Worm (Caenorhabditis elegans) whole organism, L1 larva: ENCODE measurements around the gene slc-17.8.

ENCODE experiments used
- C16A3.4 ChIP-seq: fragments of 150-350 bp; optimal IDR thresholded peaks from 2 replicates; lab custom pipeline; 2014; ENCODE audit warnings: missing biosample characterization, missing genetic modification characterization
- C34B4.2 ChIP-seq: sonication (generic microtip); optimal IDR thresholded peaks from 2 replicates; lab custom pipeline; 2017; ENCODE audit warnings: mild to moderate bottlenecking, missing genetic modification characterization, missing compliant biosample characterization
- F16B12.6 ChIP-seq: fragments of 150-350 bp; optimal IDR thresholded peaks from 2 replicates; lab custom pipeline; 2014; ENCODE audit warnings: missing biosample characterization, missing genetic modification characterization
- ama-1 ChIP-seq: fragments of 150-350 bp; optimal IDR thresholded peaks from 2 replicates; lab custom pipeline; 2014
- blmp-1 ChIP-seq: fragments of 150-350 bp; optimal IDR thresholded peaks from 2 replicates; lab custom pipeline; 2014; ENCODE audit warnings: missing biosample characterization, missing genetic modification characterization
- ceh-63 ChIP-seq: fragments of 200-800 bp; sonication (Bioruptor generic); optimal IDR thresholded peaks from 2 replicates; lab custom pipeline; 2018; ENCODE audit warnings: mild to moderate bottlenecking, missing genetic modification characterization, missing compliant biosample characterization
- ceh-88 ChIP-seq: fragments of 200-800 bp; sonication (Bioruptor generic); IDR thresholded peaks from 2 replicates; pipeline ENCODE4 v1.3.6; 2022; ENCODE audit warnings: missing genetic modification characterization, missing compliant biosample characterization
- ces-1 ChIP-seq: fragments of 150-350 bp; optimal IDR thresholded peaks from 2 replicates; lab custom pipeline; 2014; ENCODE audit warnings: missing biosample characterization, missing genetic modification reagents, missing genetic modification characterization
- dsc-1 ChIP-seq: sonication (generic microtip); optimal IDR thresholded peaks from 2 replicates; lab custom pipeline; 2016; ENCODE audit warnings: mild to moderate bottlenecking, missing genetic modification characterization, missing compliant biosample characterization
- efl-1 ChIP-seq, 4 experiments: fragments of 150-350 bp; optimal IDR thresholded peaks in 3 of 4; peaks in 1 of 4; 1 replicate in 1 of 4; 2 replicates in 3 of 4; lab custom pipeline; 2014; ENCODE audit warnings: missing biosample characterization in 2 of 4, missing genetic modification characterization in 2 of 4, missing genetic modification reagents in 2 of 4
- egl-13 ChIP-seq: sonication (generic microtip); optimal IDR thresholded peaks from 2 replicates; lab custom pipeline; 2016; ENCODE audit warnings: missing genotype, missing genetic modification reagents, missing genetic modification characterization, missing compliant biosample characterization
- egl-27 ChIP-seq, 2 experiments: fragments of 150-350 bp in 1 of 2; sonication (generic microtip); optimal IDR thresholded peaks; 3 replicates each; lab custom pipeline; 2017 to 2018; ENCODE audit warnings: missing biosample characterization in 2 of 2, missing genetic modification characterization in 2 of 2, missing genetic modification reagents in 2 of 2
- elt-2 ChIP-seq: sonication (generic microtip); optimal IDR thresholded peaks from 2 replicates; lab custom pipeline; 2016; ENCODE audit warnings: missing genetic modification characterization, mild to moderate bottlenecking, inconsistent platforms, missing compliant biosample characterization, missing genetic modification reagents
- elt-3 ChIP-seq, 6 experiments: fragments of 150-350 bp in 1 of 6; sonication (generic microtip); optimal IDR thresholded peaks; 2 replicates each; lab custom pipeline; 2017 to 2018; ENCODE audit warnings: missing biosample characterization in 6 of 6, missing genetic modification characterization in 6 of 6, inconsistent platforms in 1 of 6
- fkh-10 ChIP-seq: sonication (generic microtip); optimal IDR thresholded peaks from 2 replicates; lab custom pipeline; 2017; ENCODE audit warnings: missing biosample characterization, missing genetic modification reagents, missing genetic modification characterization
- fkh-4 ChIP-seq: sonication (generic microtip); optimal IDR thresholded peaks from 2 replicates; lab custom pipeline; 2016; ENCODE audit warnings: missing compliant biosample characterization, missing genetic modification characterization, borderline replicate concordance
- fkh-8 ChIP-seq: sonication (generic microtip); optimal IDR thresholded peaks from 2 replicates; lab custom pipeline; 2016; ENCODE audit warnings: mild to moderate bottlenecking, missing genetic modification characterization, missing compliant biosample characterization
- fos-1 ChIP-seq: fragments of 150-350 bp; optimal IDR thresholded peaks from 2 replicates; lab custom pipeline; 2014; ENCODE audit warnings: missing biosample characterization, missing genetic modification characterization
- grh-1 ChIP-seq: fragments of 200-800 bp; sonication (Bioruptor generic); IDR thresholded peaks from 2 replicates; pipeline ENCODE4 v1.3.6; 2022; ENCODE audit warnings: missing genetic modification reagents, missing genetic modification characterization, missing compliant biosample characterization
- hlh-17 ChIP-seq: fragments of 200-800 bp; sonication (Bioruptor generic); optimal IDR thresholded peaks from 2 replicates; lab custom pipeline; 2018; ENCODE audit warnings: missing genetic modification characterization, mild to moderate bottlenecking, missing compliant biosample characterization, moderate library complexity, borderline replicate concordance
- hpl-2 ChIP-seq: fragments of 150-350 bp; optimal IDR thresholded peaks from 2 replicates; lab custom pipeline; 2014; ENCODE audit warnings: missing biosample characterization, missing genetic modification reagents, missing genetic modification characterization
- isw-1 ChIP-seq: fragments of 200-800 bp; sonication (Bioruptor generic); IDR thresholded peaks from 2 replicates; pipeline ENCODE4 v1.3.6; 2022; ENCODE audit warnings: missing genetic modification characterization, missing compliant biosample characterization
- lin-13 ChIP-seq: fragments of 150-350 bp; optimal IDR thresholded peaks from 2 replicates; lab custom pipeline; 2014; ENCODE audit warnings: missing biosample characterization, missing genetic modification reagents, missing genetic modification characterization
- lin-14 ChIP-seq: fragments of 200-800 bp; sonication (Bioruptor generic); optimal IDR thresholded peaks from 2 replicates; lab custom pipeline; 2018; ENCODE audit warnings: mild to moderate bottlenecking, missing genetic modification characterization, moderate library complexity, missing compliant biosample characterization
- lin-15B ChIP-seq: fragments of 150-350 bp; sonication (generic microtip); optimal IDR thresholded peaks from 3 replicates; lab custom pipeline; 2014; ENCODE audit warnings: missing biosample characterization, missing genetic modification characterization
- lin-39 ChIP-seq: fragments of 150-350 bp; optimal IDR thresholded peaks from 2 replicates; lab custom pipeline; 2014; ENCODE audit warnings: missing biosample characterization, missing genetic modification reagents, missing genetic modification characterization
- lir-3 ChIP-seq: sonication (generic microtip); optimal IDR thresholded peaks from 2 replicates; lab custom pipeline; 2016; ENCODE audit warnings: mild to moderate bottlenecking, missing genetic modification characterization, moderate library complexity, missing compliant biosample characterization; ENCODE audit not compliant: poor library complexity
- lsy-2 ChIP-seq, 2 experiments: fragments of 150-350 bp; optimal IDR thresholded peaks; 2 replicates each; lab custom pipeline; 2014; ENCODE audit warnings: missing biosample characterization in 2 of 2, missing genetic modification characterization in 2 of 2
- mef-2 ChIP-seq: fragments of 150-350 bp; optimal IDR thresholded peaks from 2 replicates; lab custom pipeline; 2014; ENCODE audit warnings: missing biosample characterization, missing genetic modification characterization
- mep-1 ChIP-seq: fragments of 150-350 bp; optimal IDR thresholded peaks from 2 replicates; lab custom pipeline; 2014; ENCODE audit warnings: missing biosample characterization, missing genetic modification characterization
- nhr-12 ChIP-seq: sonication (generic microtip); optimal IDR thresholded peaks from 2 replicates; lab custom pipeline; 2017; ENCODE audit warnings: missing biosample characterization, missing genetic modification characterization
- nhr-19 ChIP-seq: fragments of 200-800 bp; sonication (Bioruptor generic); conservative IDR thresholded peaks from 2 replicates; pipeline ENCODE4 v1.3.6; 2022; ENCODE audit warnings: missing genetic modification characterization, missing compliant biosample characterization
- nhr-20 ChIP-seq: sonication (generic microtip); optimal IDR thresholded peaks from 2 replicates; lab custom pipeline; 2016; ENCODE audit warnings: mild to moderate bottlenecking, missing genetic modification characterization, missing compliant biosample characterization
- nhr-237 ChIP-seq: fragments of 150-350 bp; optimal IDR thresholded peaks from 2 replicates; lab custom pipeline; 2014; ENCODE audit warnings: missing biosample characterization, missing genetic modification characterization
- nhr-28 ChIP-seq: fragments of 150-350 bp; optimal IDR thresholded peaks from 2 replicates; lab custom pipeline; 2014; ENCODE audit warnings: missing biosample characterization, missing genetic modification characterization
- nhr-47 ChIP-seq: sonication (generic microtip); optimal IDR thresholded peaks from 2 replicates; lab custom pipeline; 2016; ENCODE audit warnings: mild to moderate bottlenecking, missing genetic modification characterization, moderate library complexity, missing compliant biosample characterization
- pag-3 ChIP-seq: sonication (generic microtip); optimal IDR thresholded peaks from 2 replicates; lab custom pipeline; 2017; ENCODE audit warnings: missing genetic modification characterization, mild to moderate bottlenecking, missing compliant biosample characterization, antibody characterized with exemption, borderline replicate concordance; ENCODE audit not compliant: insufficient read depth
- pax-3 ChIP-seq: fragments of 200-800 bp; sonication (Bioruptor generic); optimal IDR thresholded peaks from 2 replicates; lab custom pipeline; 2018; ENCODE audit warnings: mild to moderate bottlenecking, missing genetic modification characterization, moderate library complexity, missing compliant biosample characterization
- skn-1 ChIP-seq: fragments of 150-350 bp; optimal IDR thresholded peaks from 2 replicates; lab custom pipeline; 2014; ENCODE audit warnings: missing biosample characterization, missing genetic modification characterization
- snpc-4 ChIP-seq: fragments of 150-350 bp; optimal IDR thresholded peaks from 2 replicates; lab custom pipeline; 2014; ENCODE audit warnings: missing biosample characterization, missing genetic modification characterization
- snu-23 ChIP-seq: sonication (generic microtip); optimal IDR thresholded peaks from 2 replicates; lab custom pipeline; 2016; ENCODE audit warnings: missing genetic modification characterization, missing compliant biosample characterization
- sox-4 ChIP-seq: sonication (generic microtip); optimal IDR thresholded peaks from 2 replicates; lab custom pipeline; 2016; ENCODE audit warnings: missing genetic modification characterization, missing compliant biosample characterization
- sptf-1 ChIP-seq: fragments of 150-350 bp; optimal IDR thresholded peaks from 2 replicates; lab custom pipeline; 2014; ENCODE audit warnings: missing biosample characterization, missing genetic modification characterization
- sup-37 ChIP-seq: fragments of 200-800 bp; sonication (Bioruptor generic); optimal IDR thresholded peaks from 2 replicates; lab custom pipeline; 2018; ENCODE audit warnings: mild to moderate bottlenecking, missing genetic modification characterization, missing compliant biosample characterization
- unc-130 ChIP-seq: fragments of 150-350 bp; optimal IDR thresholded peaks from 2 replicates; lab custom pipeline; 2017; ENCODE audit warnings: missing biosample characterization, missing genetic modification characterization, inconsistent platforms
- unc-86 ChIP-seq: sonication (generic microtip); optimal IDR thresholded peaks from 2 replicates; lab custom pipeline; 2016; ENCODE audit warnings: missing genetic modification characterization, missing compliant biosample characterization
- unc-98 ChIP-seq: fragments of 200-800 bp; sonication (Bioruptor generic); IDR thresholded peaks from 2 replicates; pipeline ENCODE4 v1.3.6; 2022; ENCODE audit warnings: missing genetic modification characterization, missing compliant biosample characterization
- vab-15 ChIP-seq: sonication (generic microtip); optimal IDR thresholded peaks from 2 replicates; lab custom pipeline; 2017; ENCODE audit warnings: missing genotype, mild to moderate bottlenecking, missing genetic modification characterization, missing compliant biosample characterization
- xbp-1 ChIP-seq: sonication (generic microtip); optimal IDR thresholded peaks from 2 replicates; lab custom pipeline; 2016; ENCODE audit warnings: missing genetic modification characterization, missing compliant biosample characterization
- zag-1 ChIP-seq: fragments of 150-350 bp; optimal IDR thresholded peaks from 2 replicates; lab custom pipeline; 2014; ENCODE audit warnings: missing biosample characterization, missing genetic modification characterization
- ztf-11 ChIP-seq, 2 experiments: sonication (generic microtip); optimal IDR thresholded peaks; 2 replicates each; lab custom pipeline; 2016 to 2017; ENCODE audit warnings: missing genetic modification characterization in 2 of 2, missing biosample characterization in 1 of 2, missing compliant biosample characterization in 1 of 2
- ztf-4 ChIP-seq: fragments of 150-350 bp; optimal IDR thresholded peaks from 2 replicates; lab custom pipeline; 2014; ENCODE audit warnings: missing biosample characterization, missing genetic modification characterization

The slc-17.8 gene

DNA sequence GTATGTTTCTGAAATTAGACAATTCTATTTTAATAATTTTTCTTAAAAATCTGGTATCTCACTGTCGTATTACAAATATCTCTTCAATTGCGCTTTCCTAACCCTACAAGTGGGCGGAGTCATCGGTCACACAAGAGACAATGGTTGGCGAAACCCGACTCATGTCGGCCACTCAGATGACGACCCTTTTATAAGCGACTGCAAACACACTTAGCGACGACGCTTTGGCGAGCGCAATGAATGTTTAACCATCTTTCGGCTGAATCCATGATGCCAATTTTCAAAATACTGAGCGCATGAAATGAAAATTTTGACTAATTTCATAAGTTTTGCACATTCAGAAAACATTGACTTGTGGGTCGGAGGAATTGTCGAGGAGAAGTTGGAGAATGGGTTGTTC, 45.0 kb downstream of the slc-17.8 start (continued):
- peak in 1 of 2 experiments; percentile 90 for TF ChIP-seq ztf-11 (tag; optimal IDR thresholded peaks at IDR 0.05; lab: Kevin White, UChicago)
- TF ChIP-seq hlh-17 (GFP tag; lab: Kevin White, UChicago): peak; percentile 69
- peak; percentile 95 for TF ChIP-seq dsc-1 (tag; lab: Kevin White, UChicago)
- peak; percentile 78 for TF ChIP-seq C34B4.2 (tag; lab: Kevin White, UChicago)
- peak; percentile 89 for TF ChIP-seq C16A3.4 (tag; lab: Kevin White, UChicago)
- TF ChIP-seq fos-1 (tag; lab: Kevin White, UChicago): peak; percentile 89
- peak; percentile 87 for TF ChIP-seq lir-3 (tag; lab: Kevin White, UChicago)
- no peak for TF ChIP-seq lin-15B (tag; lab: Kevin White, UChicago)
- TF ChIP-seq fkh-10: peak; percentile 55
- TF ChIP-seq unc-98 (GFP tag; lab: Robert Waterston, UW): peak; percentile 75
- peak; percentile 62 for TF ChIP-seq vab-15
- TF ChIP-seq ceh-63 (GFP tag; lab: Kevin White, UChicago): peak; percentile 2
- TF ChIP-seq ztf-4 (tag; lab: Kevin White, UChicago): peak; percentile 92
- no peak for TF ChIP-seq nhr-28 (tag; lab: Kevin White, UChicago)
- peak; percentile 30 for TF ChIP-seq fkh-8
- peak; percentile 96 for TF ChIP-seq snu-23 (GFP tag; lab: Kevin White, UChicago)
- peak; percentile 39 for TF ChIP-seq pag-3 (tag; lab: Kevin White, UChicago)
- peak; percentile 90 for TF ChIP-seq lin-39 (tag; lab: Kevin White, UChicago)
- peak; percentile 89 for TF ChIP-seq unc-86 (tag; lab: Kevin White, UChicago)
- TF ChIP-seq blmp-1 (tag; lab: Kevin White, UChicago): peak; percentile 33
- peak; percentile 39 for TF ChIP-seq nhr-12 (tag; lab: Kevin White, UChicago)
- TF ChIP-seq snpc-4 (tag; lab: Kevin White, UChicago): peak; percentile 100
- TF ChIP-seq efl-1 (optimal IDR thresholded peaks at IDR 0.05; lab: Kevin White, UChicago): peak; percentile 73 to 81
- TF ChIP-seq efl-1 (GFP tag; optimal IDR thresholded peaks at IDR 0.05 in 1 of 2; lab: Kevin White, UChicago): peak; percentile 62 to 98
- TF ChIP-seq lsy-2 (tag; optimal IDR thresholded peaks at IDR 0.05; lab: Kevin White, UChicago): peak; percentile 68 to 88
- TF ChIP-seq lin-14: peak; percentile 85
- peak; percentile 85 for TF ChIP-seq pax-3 (tag; lab: Kevin White, UChicago)
- TF ChIP-seq ceh-88 (GFP tag; lab: Robert Waterston, UW): peak; percentile 85
- peak; percentile 59 for TF ChIP-seq hpl-2 (GFP tag; lab: Kevin White, UChicago)
- peak; percentile 93 for TF ChIP-seq nhr-20 (tag; lab: Kevin White, UChicago)
- TF ChIP-seq fkh-4 (tag; lab: Kevin White, UChicago): peak; percentile 66
- TF ChIP-seq sup-37 (GFP tag; lab: Kevin White, UChicago): peak; percentile 89
- no peak for TF ChIP-seq zag-1
- TF ChIP-seq mef-2 (tag; lab: Kevin White, UChicago): peak; percentile 79
- peak; percentile 90 for TF ChIP-seq sox-4
- peak; percentile 93 for TF ChIP-seq mep-1 (tag; lab: Kevin White, UChicago)
- TF ChIP-seq grh-1 (GFP tag; lab: Robert Waterston, UW): peak; percentile 89
- TF ChIP-seq F16B12.6: peak; percentile 55
- TF ChIP-seq ces-1: peak; percentile 55
- peak; percentile 98 for TF ChIP-seq unc-130
- TF ChIP-seq nhr-237 (tag; lab: Kevin White, UChicago): peak; percentile 12
- TF ChIP-seq egl-13 (tag; lab: Kevin White, UChicago): peak; percentile 89
- no peak for TF ChIP-seq sptf-1
- peak; percentile 62 for TF ChIP-seq skn-1 (tag; lab: Kevin White, UChicago)
- TF ChIP-seq nhr-47 (tag; lab: Kevin White, UChicago): peak; percentile 97
- TF ChIP-seq elt-3 (tag; optimal IDR thresholded peaks at IDR 0.05; lab: Kevin White, UChicago): peak; percentile 9 to 87 (median 42)
- TF ChIP-seq ama-1 (lab: Kevin White, UChicago): peak; percentile 59
- TF ChIP-seq elt-2 (tag; lab: Kevin White, UChicago): peak; percentile 92
- peak; percentile 52 for TF ChIP-seq lin-13 (GFP tag; lab: Kevin White, UChicago)
- TF ChIP-seq isw-1 (GFP tag; lab: Robert Waterston, UW): peak; percentile 70
- TF ChIP-seq egl-27 (tag; optimal IDR thresholded peaks at IDR 0.05; lab: Kevin White, UChicago): peak in 1 of 2 experiments; percentile 34
- TF ChIP-seq nhr-19 (GFP tag; lab: Robert Waterston, UW): peak; percentile 95
- peak; percentile 91 for TF ChIP-seq xbp-1 (tag; lab: Kevin White, UChicago)
